Fruit fly (Drosophila melanogaster): ENCODE results near the gene CG31007.

The CG31007 gene

DNA sequence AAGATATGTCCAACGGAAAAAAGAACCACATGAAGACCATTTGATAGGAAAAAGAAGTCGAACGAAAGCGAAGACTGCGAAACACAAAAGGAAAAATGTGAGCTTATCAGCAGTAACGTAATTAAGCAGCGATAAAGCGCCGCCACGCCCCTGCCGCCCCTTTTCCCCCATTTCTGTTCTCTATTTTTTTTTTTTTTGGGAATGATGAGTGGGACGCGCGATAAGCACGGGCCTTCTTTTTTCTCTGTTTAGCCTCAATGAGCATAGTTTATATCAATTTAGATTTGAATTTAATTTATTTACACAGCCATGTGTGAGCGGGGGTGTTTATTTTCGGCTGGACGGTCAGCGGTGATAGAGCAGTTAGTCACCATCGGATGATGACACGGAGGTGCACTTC is 17.8 kb upstream of the CG31007 start:
- TF ChIP-seq Lpt (GFP tag; optimal IDR thresholded peaks at IDR 0.05) (no peak), vri (GFP tag; optimal IDR thresholded peaks at IDR 0.05) (peak; percentile 53), CG15336 (GFP tag; IDR thresholded peaks at IDR 0.05) (no peak), Hr4 (GFP tag; optimal IDR thresholded peaks at IDR 0.05) (no peak), fkh (GFP tag; optimal IDR thresholded peaks at IDR 0.05) (peak; percentile 61), CG16779 (tag; optimal IDR thresholded peaks at IDR 0.05) (no peak), Met (GFP tag; optimal IDR thresholded peaks at IDR 0.05) (no peak)

DNA sequence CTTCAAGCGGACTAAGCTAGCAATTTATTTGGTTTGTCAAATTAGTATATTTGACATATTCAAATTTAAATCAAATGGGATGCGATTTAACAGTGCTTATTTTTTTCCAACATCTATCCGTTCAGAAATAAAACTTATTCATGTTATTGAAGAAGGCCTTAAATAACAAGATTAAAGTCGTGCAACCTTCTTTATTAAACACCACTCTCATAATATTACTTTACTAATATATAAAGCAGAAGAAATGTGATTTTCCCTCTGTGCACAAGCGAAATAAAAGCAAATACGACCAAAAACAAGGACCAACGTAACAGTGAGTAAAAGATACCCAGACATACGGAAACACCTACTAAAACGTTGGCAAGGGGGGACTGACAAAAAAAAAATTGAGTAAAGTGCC is 14.3 kb upstream of the CG31007 start:
- no peak for TF ChIP-seq CG7368 (GFP tag; optimal IDR thresholded peaks at IDR 0.05)
- no peak for TF ChIP-seq CG1621 (tag; optimal IDR thresholded peaks at IDR 0.05)
- peak; percentile 52 for TF ChIP-seq Eip78C (GFP tag)
- TF ChIP-seq CG9139 (GFP tag; optimal IDR thresholded peaks at IDR 0.05): no peak
- no peak for TF ChIP-seq Sox14 (GFP tag; optimal IDR thresholded peaks at IDR 0.05)
- TF ChIP-seq svp (GFP tag): peak; percentile 70
- no peak for TF ChIP-seq CG6163 (GFP tag; IDR thresholded peaks at IDR 0.05)
- no peak for TF ChIP-seq Ets21C (GFP tag; optimal IDR thresholded peaks at IDR 0.05)
- TF ChIP-seq fd85E (GFP tag; optimal IDR thresholded peaks at IDR 0.05): no peak
- no peak for TF ChIP-seq CG6808 (GFP tag; optimal IDR thresholded peaks at IDR 0.05)
- TF ChIP-seq dac (GFP tag; optimal IDR thresholded peaks at IDR 0.05): no peak
- no peak for TF ChIP-seq Hr4 (GFP tag; optimal IDR thresholded peaks at IDR 0.05)
- no peak for TF ChIP-seq topi (GFP tag; optimal IDR thresholded peaks at IDR 0.05)
- no peak for TF ChIP-seq CG10669 (GFP tag; optimal IDR thresholded peaks at IDR 0.05)
- TF ChIP-seq CG8319 (GFP tag; optimal IDR thresholded peaks at IDR 0.05): no peak
- TF ChIP-seq pdm3 (GFP tag; optimal IDR thresholded peaks at IDR 0.05): peak; percentile 7
- TF ChIP-seq cyc (GFP tag; optimal IDR thresholded peaks at IDR 0.05): no peak
- TF ChIP-seq spab (GFP tag; optimal IDR thresholded peaks at IDR 0.05): no peak
- no peak for TF ChIP-seq CG8632 (GFP tag; optimal IDR thresholded peaks at IDR 0.05)
- TF ChIP-seq acj6 (GFP tag; optimal IDR thresholded peaks at IDR 0.05): no peak
- TF ChIP-seq CG6854 (GFP tag; optimal IDR thresholded peaks at IDR 0.05): no peak
- TF ChIP-seq CG34406 (GFP tag; optimal IDR thresholded peaks at IDR 0.05): no peak
- TF ChIP-seq fkh (GFP tag; optimal IDR thresholded peaks at IDR 0.05): no peak

DNA sequence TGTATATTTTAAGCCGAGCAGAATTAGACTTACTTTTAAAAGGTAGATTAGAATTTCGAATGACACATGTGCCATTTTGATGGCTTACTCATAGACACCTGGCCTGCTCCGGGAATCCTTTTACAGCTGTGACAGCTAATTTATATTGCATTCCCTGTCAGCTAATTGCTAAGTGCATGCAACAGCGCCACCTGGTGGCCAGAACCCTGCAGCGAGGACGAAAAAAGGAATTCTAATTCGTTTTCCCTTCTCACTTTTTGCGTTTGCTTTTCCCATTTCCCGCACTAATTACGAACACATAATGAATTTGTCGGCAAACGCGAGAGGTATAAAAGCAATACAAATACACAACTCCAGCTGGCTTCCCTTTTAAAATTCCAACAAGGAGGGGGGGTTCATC is 2.3 kb downstream of the CG31007 start, which contains the start of gene CG31008:
CG31008 (minus strand) TSS at position 59 of the 400 bp plus-strand sequence.
- no peak for TF ChIP-seq CG8632 (GFP tag; optimal IDR thresholded peaks at IDR 0.05)
- no peak for TF ChIP-seq CG10631 (GFP tag; optimal IDR thresholded peaks at IDR 0.05)
- no peak for TF ChIP-seq CG6792 (GFP tag; optimal IDR thresholded peaks at IDR 0.05)
- no peak for TF ChIP-seq Sox14 (GFP tag; optimal IDR thresholded peaks at IDR 0.05)
- TF ChIP-seq CG8119 (GFP tag; IDR thresholded peaks at IDR 0.05): no peak
- TF ChIP-seq CG34406 (GFP tag; optimal IDR thresholded peaks at IDR 0.05): no peak
- TF ChIP-seq Eip93F (GFP tag; optimal IDR thresholded peaks at IDR 0.05): no peak
- TF ChIP-seq Ets96B (tag; optimal IDR thresholded peaks at IDR 0.05): no peak
- TF ChIP-seq Sox15 (GFP tag; optimal IDR thresholded peaks at IDR 0.05): no peak
- TF ChIP-seq Gug (GFP tag; IDR thresholded peaks at IDR 0.05): no peak
- TF ChIP-seq CG6854 (GFP tag; optimal IDR thresholded peaks at IDR 0.05): no peak
- TF ChIP-seq CG3919 (GFP tag; optimal IDR thresholded peaks at IDR 0.05): no peak
- TF ChIP-seq fd85E (GFP tag; optimal IDR thresholded peaks at IDR 0.05): no peak
- TF ChIP-seq spab (GFP tag; optimal IDR thresholded peaks at IDR 0.05): no peak
- no peak for TF ChIP-seq Smox (GFP tag; optimal IDR thresholded peaks at IDR 0.05)
- no peak for TF ChIP-seq Hr39 (GFP tag; optimal IDR thresholded peaks at IDR 0.05)
- no peak for TF ChIP-seq OdsH (GFP tag; optimal IDR thresholded peaks at IDR 0.05)
- TF ChIP-seq CG16779 (tag; optimal IDR thresholded peaks at IDR 0.05): no peak

DNA sequence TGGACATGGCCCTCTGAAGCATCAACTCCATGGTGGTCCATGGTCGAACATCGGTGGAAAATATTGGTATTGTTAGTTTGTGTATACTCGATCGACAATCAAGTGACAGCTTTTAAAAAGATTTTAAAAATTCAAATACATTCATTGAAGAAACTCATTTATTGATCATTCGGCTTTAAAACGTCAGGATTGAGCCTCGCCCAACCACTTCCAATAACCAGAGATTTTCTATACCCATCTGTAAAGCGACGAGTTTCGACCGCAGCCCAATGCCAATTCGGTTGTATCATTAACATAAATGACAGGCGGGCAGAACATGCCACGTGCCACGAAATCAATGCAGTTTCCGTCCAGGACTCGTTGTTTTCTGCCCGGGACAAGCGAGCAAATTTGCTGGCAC is 28.0 kb downstream of the CG31007 start, which contains the start of gene Ctr1C:
Ctr1C (minus strand) TSS at position 101 of the 400 bp plus-strand sequence.
- no peak for TF ChIP-seq fd59A (GFP tag; optimal IDR thresholded peaks at IDR 0.05)
- no peak for TF ChIP-seq CG8119 (GFP tag; IDR thresholded peaks at IDR 0.05)
- no peak for TF ChIP-seq salr (GFP tag; optimal IDR thresholded peaks at IDR 0.05)
- no peak for TF ChIP-seq achi (GFP tag; optimal IDR thresholded peaks at IDR 0.05)

Data from whole organism, prepupa.